Fruit fly (Drosophila melanogaster): ENCODE measurements around the gene CG32856.
A peak's percentile ranks its signal among the peaks of the same experiment; 100 is the strongest.

The CG32856 gene

dm6 chr3R:15973488-15973975, 8.4 kb upstream of the CG32856 start:
- TF ChIP-seq CG8290 (GFP tag; optimal IDR thresholded peaks at IDR 0.05) (no peak), CG8290 (tag; optimal IDR thresholded peaks at IDR 0.05) (peak in 1 of 2 experiments; percentile 67), CG17385 (GFP tag; optimal IDR thresholded peaks at IDR 0.05) (peak; percentile 84), CG12299 (tag; optimal IDR thresholded peaks at IDR 0.05) (peak; percentile 39), Trl (optimal IDR thresholded peaks at IDR 0.05) (peak; percentile 99), Trl (GFP tag; optimal IDR thresholded peaks at IDR 0.05) (peak; percentile 82), CG15601 (tag; optimal IDR thresholded peaks at IDR 0.05) (peak; percentile 89), wek (GFP tag; optimal IDR thresholded peaks at IDR 0.05) (peak; percentile 22), CG7987 (GFP tag; optimal IDR thresholded peaks at IDR 0.05) (peak; percentile 62), pb (GFP tag; optimal IDR thresholded peaks at IDR 0.05) (peak; percentile 52), grn (GFP tag; optimal IDR thresholded peaks at IDR 0.05) (peak; percentile 8), ERR (GFP tag; optimal IDR thresholded peaks at IDR 0.05) (peak; percentile 78), Kr (GFP tag; optimal IDR thresholded peaks at IDR 0.05) (peak; percentile 19), CG12769 (tag; optimal IDR thresholded peaks at IDR 0.05) (peak; percentile 93), CG12659 (GFP tag; optimal IDR thresholded peaks at IDR 0.05) (peak; percentile 3), CG15479 (GFP tag; optimal IDR thresholded peaks at IDR 0.05) (peak; percentile 87), B-H2 (GFP tag; optimal IDR thresholded peaks at IDR 0.05) (peak; percentile 2), Mad (GFP tag; optimal IDR thresholded peaks at IDR 0.05) (peak; percentile 19), crol (GFP tag; IDR thresholded peaks at IDR 0.05) (no peak), crc (GFP tag; optimal IDR thresholded peaks at IDR 0.05) (no peak), CTCF (GFP tag; optimal IDR thresholded peaks at IDR 0.05) (no peak), Six4 (GFP tag; optimal IDR thresholded peaks at IDR 0.05) (no peak), gt (GFP tag; IDR thresholded peaks at IDR 0.05) (no peak), CG8089 (GFP tag; optimal IDR thresholded peaks at IDR 0.05) (peak; percentile 2), CG8281 (tag; optimal IDR thresholded peaks at IDR 0.05) (no peak), Pdp1 (GFP tag; optimal IDR thresholded peaks at IDR 0.05) (peak in 1 of 2 experiments; percentile 60), luna (GFP tag; optimal IDR thresholded peaks at IDR 0.05) (peak; percentile 10), psq (GFP tag; optimal IDR thresholded peaks at IDR 0.05) (peak; percentile 100), en (GFP tag; optimal IDR thresholded peaks at IDR 0.05) (no peak), CG3163 (GFP tag; optimal IDR thresholded peaks at IDR 0.05) (peak; percentile 94), pum (GFP tag; optimal IDR thresholded peaks at IDR 0.05) (peak; percentile 28), her (GFP tag; optimal IDR thresholded peaks at IDR 0.05) (peak; percentile 28), sima (GFP tag; optimal IDR thresholded peaks at IDR 0.05) (no peak), sens-2 (GFP tag; IDR thresholded peaks at IDR 0.05) (no peak), nom (GFP tag; optimal IDR thresholded peaks at IDR 0.05) (peak; percentile 47), CG3407 (GFP tag; optimal IDR thresholded peaks at IDR 0.05) (no peak), Max (GFP tag; optimal IDR thresholded peaks at IDR 0.05) (peak; percentile 43), Elba2 (GFP tag; optimal IDR thresholded peaks at IDR 0.05) (peak; percentile 91), CG6854 (GFP tag; optimal IDR thresholded peaks at IDR 0.05) (peak; percentile 38), repo (GFP tag; optimal IDR thresholded peaks at IDR 0.05) (peak; percentile 39), Antp (GFP tag; optimal IDR thresholded peaks at IDR 0.05) (no peak), p53 (GFP tag; optimal IDR thresholded peaks at IDR 0.05) (no peak), CG1603 (tag; optimal IDR thresholded peaks at IDR 0.05) (peak; percentile 0), mirr (GFP tag; optimal IDR thresholded peaks at IDR 0.05) (peak; percentile 25), CG8924 (tag; optimal IDR thresholded peaks at IDR 0.05) (peak; percentile 35), CG2678 (tag; optimal IDR thresholded peaks at IDR 0.05) (no peak), abd-A (tag; optimal IDR thresholded peaks at IDR 0.05) (peak; percentile 94), Nf-YC (tag; optimal IDR thresholded peaks at IDR 0.05) (peak; percentile 49), CG4328 (GFP tag; optimal IDR thresholded peaks at IDR 0.05) (peak; percentile 13), HLHmδ (GFP tag; optimal IDR thresholded peaks at IDR 0.05) (peak; percentile 18), CG9797 (GFP tag; optimal IDR thresholded peaks at IDR 0.05) (no peak), zen (tag; optimal IDR thresholded peaks at IDR 0.05) (peak; percentile 7)

Measured in whole organism, embryonic.